Worm (Caenorhabditis elegans): Measurements from ENCODE around the gene pie-1.

- no peak for TF ChIP-seq T22C8.4 (GFP tag; IDR thresholded peaks at IDR 0.05)
- no peak for TF ChIP-seq cog-1 (tag; optimal IDR thresholded peaks at IDR 0.05)
- no peak for TF ChIP-seq flt-1 (GFP tag; IDR thresholded peaks at IDR 0.05)
- TF ChIP-seq med-1 (GFP tag; optimal IDR thresholded peaks at IDR 0.05; ENCODE audit: insufficient read depth) = no peak
- TF ChIP-seq ztf-23 (GFP tag; IDR thresholded peaks at IDR 0.05) = no peak
- no peak for TF ChIP-seq tab-1 (GFP tag; IDR thresholded peaks at IDR 0.05)
- TF ChIP-seq ref-1 (GFP tag; conservative IDR thresholded peaks at IDR 0.05) = no peak
Measured at ce11 chrIII:12466310-12466709, 39.6 kb downstream of the pie-1 start, which contains the start of gene pstk-1.
